Worm (Caenorhabditis elegans): ENCODE data around the gene str-151.

- TF ChIP-seq him-1 (tag; optimal IDR thresholded peaks at IDR 0.05) = no peak
- no peak for TF ChIP-seq pha-4 (tag; optimal IDR thresholded peaks at IDR 0.05)
- TF ChIP-seq T07F8.4 (tag; optimal IDR thresholded peaks at IDR 0.05) = no peak
- TF ChIP-seq ztf-18 (tag; optimal IDR thresholded peaks at IDR 0.05) = no peak
- TF ChIP-seq C17E4.6 (GFP tag; IDR thresholded peaks at IDR 0.05) = no peak
- TF ChIP-seq ekl-4 (GFP tag; IDR thresholded peaks at IDR 0.05) = no peak
- TF ChIP-seq F57A8.1 (GFP tag; optimal IDR thresholded peaks at IDR 0.05) = no peak
- TF ChIP-seq unc-130 (GFP tag; optimal IDR thresholded peaks at IDR 0.05) = no peak
- no peak for TF ChIP-seq mel-28 (tag; optimal IDR thresholded peaks at IDR 0.05; ENCODE audit: borderline replicate concordance)
- no peak for TF ChIP-seq attf-6 (GFP tag; IDR thresholded peaks at IDR 0.05)
- TF ChIP-seq ceh-79 (tag; optimal IDR thresholded peaks at IDR 0.05) = no peak
These were observed 13.5 kb downstream of the str-151 start for ce11 chrV:16589488-16589887.
